Worm (Caenorhabditis elegans) whole organism, L3 larva: ENCODE data around the gene C25G4.2.

Source experiments
- aly-2 ChIP-seq: fragments of 150-350 bp; optimal IDR thresholded peaks from 2 replicates; lab custom pipeline; 2014; ENCODE audit warnings: missing biosample characterization, missing genetic modification characterization
- egl-27 ChIP-seq: sonication (generic microtip); optimal IDR thresholded peaks from 4 replicates; lab custom pipeline; 2017; ENCODE audit warnings: missing biosample characterization, missing genetic modification reagents, missing genetic modification characterization
- fkh-10 ChIP-seq: sonication (generic microtip); optimal IDR thresholded peaks from 2 replicates; lab custom pipeline; 2017; ENCODE audit warnings: missing biosample characterization, missing genetic modification reagents, missing genetic modification characterization
- nhr-12 ChIP-seq: fragments of 150-350 bp; optimal IDR thresholded peaks from 2 replicates; lab custom pipeline; 2014; ENCODE audit warnings: missing biosample characterization, missing genetic modification characterization
- nhr-76 ChIP-seq: fragments of 150-350 bp; sonication (generic microtip); optimal IDR thresholded peaks from 5 replicates; lab custom pipeline; 2014; ENCODE audit warnings: missing biosample characterization, missing genetic modification characterization
- nhr-77 ChIP-seq: fragments of 150-350 bp; optimal IDR thresholded peaks from 2 replicates; lab custom pipeline; 2014; ENCODE audit warnings: missing biosample characterization, missing genetic modification characterization
- pha-4 ChIP-seq: fragments of 150-350 bp; optimal IDR thresholded peaks from 2 replicates; lab custom pipeline; 2014; ENCODE audit warnings: missing biosample characterization, missing genetic modification reagents, missing genetic modification characterization
- tbx-2 ChIP-seq: sonication (generic microtip); optimal IDR thresholded peaks from 2 replicates; lab custom pipeline; 2016; ENCODE audit warnings: mild to moderate bottlenecking, missing genetic modification characterization, missing compliant biosample characterization
- unc-39 ChIP-seq: sonication (generic microtip); optimal IDR thresholded peaks from 4 replicates; lab custom pipeline; 2017; ENCODE audit warnings: missing biosample characterization, missing genetic modification characterization
- unc-62 ChIP-seq: fragments of 150-350 bp; sonication (generic microtip); optimal IDR thresholded peaks from 4 replicates; lab custom pipeline; 2014; ENCODE audit warnings: missing biosample characterization, missing genetic modification reagents, missing genetic modification characterization

DNA sequence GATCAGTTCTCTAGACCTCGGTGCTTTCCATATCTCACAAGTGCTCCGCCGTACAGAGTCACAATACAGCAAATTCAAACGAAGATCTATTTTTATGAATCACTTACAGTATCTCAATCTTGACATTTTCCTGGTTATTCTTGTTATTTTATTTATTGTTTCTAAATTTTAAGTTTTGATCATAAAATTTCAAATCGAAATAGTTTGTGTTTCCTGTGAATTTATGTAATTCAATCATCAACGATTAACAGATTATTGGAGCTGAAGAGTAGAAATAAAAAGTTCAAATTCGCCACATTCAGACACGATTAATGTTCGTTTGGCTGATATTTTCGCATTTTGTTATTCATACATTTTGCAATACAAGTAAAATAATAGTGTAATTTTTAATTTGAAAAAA is 11.5 kb downstream of the C25G4.2 start, which contains the start of gene clec-184:
- TF ChIP-seq unc-62 (GFP tag; lab: Kevin White, UChicago), result no peak
- no peak for TF ChIP-seq nhr-12
- TF ChIP-seq nhr-76 (tag; lab: Kevin White, UChicago), result no peak
- TF ChIP-seq egl-27 (tag; lab: Kevin White, UChicago), result no peak
- no peak for TF ChIP-seq aly-2 (tag; lab: Kevin White, UChicago)
- TF ChIP-seq pha-4 (tag; lab: Kevin White, UChicago), result no peak
- TF ChIP-seq fkh-10 (GFP tag; lab: Kevin White, UChicago), result no peak
- no peak for TF ChIP-seq tbx-2
- no peak for TF ChIP-seq unc-39 (tag; lab: Kevin White, UChicago)
- no peak for TF ChIP-seq nhr-77 (tag; lab: Kevin White, UChicago)
